Worm (Caenorhabditis elegans): ENCODE data around the gene F21D9.4.

DNA sequence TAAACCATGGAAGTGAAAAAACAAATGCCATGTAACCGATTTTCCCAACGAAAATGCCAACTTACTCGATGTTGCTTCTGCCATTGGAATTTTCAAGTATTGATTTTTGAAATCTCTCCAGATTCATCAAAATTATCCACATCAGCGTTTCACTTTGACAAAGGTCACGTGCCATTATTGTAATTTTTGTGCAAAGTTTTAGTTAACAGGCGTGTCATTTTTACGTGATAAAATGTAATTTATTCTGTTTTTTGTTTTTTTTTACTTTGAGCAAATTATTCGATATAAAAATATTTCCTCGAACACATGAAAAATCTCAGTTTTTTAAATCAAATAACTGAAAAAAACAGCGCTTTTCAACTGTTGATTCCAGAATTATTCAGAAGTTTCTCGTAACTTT is 8.7 kb downstream of the F21D9.4 start, which contains the start of gene F21D9.2:
- TF ChIP-seq dmd-4 (tag; optimal IDR thresholded peaks at IDR 0.05; ENCODE audit: borderline replicate concordance), result no peak
- TF ChIP-seq fkh-6 (tag; optimal IDR thresholded peaks at IDR 0.05), result no peak
- TF ChIP-seq F13H6.1 (tag; optimal IDR thresholded peaks at IDR 0.05), result no peak
- TF ChIP-seq gmeb-2 (tag; optimal IDR thresholded peaks at IDR 0.05), result no peak
- TF ChIP-seq nfya-1 (tag; optimal IDR thresholded peaks at IDR 0.05), result no peak
- no peak for TF ChIP-seq C08G9.2 (tag; optimal IDR thresholded peaks at IDR 0.05)
